Worm (Caenorhabditis elegans) whole organism, L2 larva: Measurements from ENCODE around the gene mig-6.

Experiments
- C34F6.9 ChIP-seq: fragments of 150-350 bp; optimal IDR thresholded peaks from 2 replicates; lab custom pipeline; 2014; ENCODE audit warnings: missing biosample characterization, missing genetic modification characterization
- F13H6.1 ChIP-seq: sonication (generic microtip); optimal IDR thresholded peaks from 2 replicates; lab custom pipeline; 2016; ENCODE audit warnings: missing genetic modification characterization, missing compliant biosample characterization
- R02D3.7 ChIP-seq: fragments of 150-350 bp; optimal IDR thresholded peaks from 2 replicates; lab custom pipeline; 2014; ENCODE audit warnings: missing biosample characterization, missing genetic modification characterization
- Y55F3AM.14 ChIP-seq: fragments of 200-800 bp; sonication (Bioruptor generic); optimal IDR thresholded peaks from 2 replicates; lab custom pipeline; 2018; ENCODE audit warnings: mild to moderate bottlenecking, missing genetic modification characterization, missing compliant biosample characterization
- ZK546.5 ChIP-seq: sonication (generic microtip); optimal IDR thresholded peaks from 2 replicates; lab custom pipeline; 2017; ENCODE audit warnings: missing biosample characterization, missing genetic modification characterization
- alr-1 ChIP-seq: fragments of 150-350 bp; optimal IDR thresholded peaks from 2 replicates; lab custom pipeline; 2014; ENCODE audit warnings: missing biosample characterization, missing genetic modification characterization
- aly-2 ChIP-seq: fragments of 150-350 bp; optimal IDR thresholded peaks from 2 replicates; lab custom pipeline; 2014; ENCODE audit warnings: missing biosample characterization, missing genetic modification characterization
- ama-1 ChIP-seq: fragments of 150-350 bp; optimal IDR thresholded peaks from 2 replicates; lab custom pipeline; 2018; ENCODE audit warnings: inconsistent platforms
- blmp-1 ChIP-seq: sonication (generic microtip); optimal IDR thresholded peaks from 2 replicates; lab custom pipeline; 2017; ENCODE audit warnings: missing genetic modification characterization, mild to moderate bottlenecking, missing compliant biosample characterization, antibody characterized with exemption, moderate library complexity; ENCODE audit not compliant: insufficient read depth
- ceh-16 ChIP-seq: fragments of 150-350 bp; optimal IDR thresholded peaks from 2 replicates; lab custom pipeline; 2014; ENCODE audit warnings: missing biosample characterization, missing genetic modification characterization
- crh-2 ChIP-seq: sonication (generic microtip); optimal IDR thresholded peaks from 2 replicates; lab custom pipeline; 2017; ENCODE audit warnings: missing biosample characterization, missing genetic modification characterization
- dmd-4 ChIP-seq: sonication (generic microtip); optimal IDR thresholded peaks from 2 replicates; lab custom pipeline; 2017; ENCODE audit warnings: missing biosample characterization, missing genetic modification characterization
- egl-27 ChIP-seq: sonication (generic microtip); optimal IDR thresholded peaks from 3 replicates; lab custom pipeline; 2017; ENCODE audit warnings: missing biosample characterization, missing genetic modification reagents, missing genetic modification characterization
- elt-1 ChIP-seq: fragments of 150-350 bp; optimal IDR thresholded peaks from 2 replicates; lab custom pipeline; 2014; ENCODE audit warnings: missing biosample characterization, missing genetic modification characterization
- elt-3 ChIP-seq: sonication (generic microtip); optimal IDR thresholded peaks from 2 replicates; lab custom pipeline; 2017; ENCODE audit warnings: missing biosample characterization, missing genetic modification characterization
- fos-1 ChIP-seq: fragments of 150-350 bp; optimal IDR thresholded peaks from 2 replicates; lab custom pipeline; 2014; ENCODE audit warnings: missing biosample characterization, missing genetic modification characterization
- gmeb-1 ChIP-seq: fragments of 150-350 bp; optimal IDR thresholded peaks from 2 replicates; lab custom pipeline; 2014; ENCODE audit warnings: missing biosample characterization, missing genetic modification characterization
- lin-11 ChIP-seq: fragments of 150-350 bp; sonication (generic microtip); optimal IDR thresholded peaks from 2 replicates; lab custom pipeline; 2014; ENCODE audit warnings: missing biosample characterization, missing genetic modification characterization, inconsistent platforms, mixed read lengths
- lin-13 ChIP-seq: fragments of 150-350 bp; optimal IDR thresholded peaks from 2 replicates; lab custom pipeline; 2014; ENCODE audit warnings: missing biosample characterization, missing genetic modification reagents, missing genetic modification characterization
- lsy-2 ChIP-seq, 2 experiments: fragments of 150-350 bp in 1 of 2; sonication (generic microtip) in 1 of 2; optimal IDR thresholded peaks; 2 replicates each; lab custom pipeline; 2014 to 2017; ENCODE audit warnings: missing biosample characterization in 2 of 2, missing genetic modification characterization in 2 of 2
- mab-5 ChIP-seq: fragments of 150-350 bp; optimal IDR thresholded peaks from 2 replicates; lab custom pipeline; 2014; ENCODE audit warnings: missing biosample characterization, missing genetic modification characterization
- mbf-1 ChIP-seq: sonication (generic microtip); optimal IDR thresholded peaks from 2 replicates; lab custom pipeline; 2017; ENCODE audit warnings: missing biosample characterization, missing genetic modification characterization
- mdl-1 ChIP-seq, 2 experiments: fragments of 150-350 bp in 1 of 2; sonication (generic microtip) in 1 of 2; optimal IDR thresholded peaks; 2 replicates each; lab custom pipeline; 2017; ENCODE audit warnings: missing biosample characterization in 2 of 2, missing genetic modification characterization in 2 of 2
- nhr-10 ChIP-seq: sonication (generic microtip); optimal IDR thresholded peaks from 2 replicates; lab custom pipeline; 2017; ENCODE audit warnings: missing biosample characterization, missing genetic modification characterization
- nhr-11 ChIP-seq: fragments of 150-350 bp; optimal IDR thresholded peaks from 2 replicates; lab custom pipeline; 2014; ENCODE audit warnings: missing biosample characterization, missing genetic modification characterization
- nhr-129 ChIP-seq: fragments of 150-350 bp; optimal IDR thresholded peaks from 2 replicates; lab custom pipeline; 2014; ENCODE audit warnings: missing biosample characterization, missing genetic modification characterization
- nhr-21 ChIP-seq: fragments of 150-350 bp; optimal IDR thresholded peaks from 2 replicates; lab custom pipeline; 2014; ENCODE audit warnings: missing biosample characterization, missing genetic modification characterization
- nhr-23 ChIP-seq: fragments of 150-350 bp; optimal IDR thresholded peaks from 2 replicates; lab custom pipeline; 2014; ENCODE audit warnings: missing biosample characterization, missing genetic modification reagents, missing genetic modification characterization
- nhr-237 ChIP-seq: fragments of 150-350 bp; optimal IDR thresholded peaks from 2 replicates; lab custom pipeline; 2014; ENCODE audit warnings: missing biosample characterization, missing genetic modification characterization
- nhr-25 ChIP-seq: fragments of 150-350 bp; sonication (generic microtip); optimal IDR thresholded peaks from 3 replicates; lab custom pipeline; 2014; ENCODE audit warnings: missing biosample characterization, missing genetic modification characterization
- nhr-6 ChIP-seq: fragments of 150-350 bp; optimal IDR thresholded peaks from 2 replicates; lab custom pipeline; 2014; ENCODE audit warnings: missing biosample characterization, missing genetic modification characterization
- nhr-77 ChIP-seq: fragments of 150-350 bp; optimal IDR thresholded peaks from 2 replicates; lab custom pipeline; 2014; ENCODE audit warnings: missing biosample characterization, missing genetic modification characterization
- sem-4 ChIP-seq: fragments of 150-350 bp; optimal IDR thresholded peaks from 2 replicates; lab custom pipeline; 2014; ENCODE audit warnings: missing biosample characterization, missing genetic modification reagents, missing genetic modification characterization
- skn-1 ChIP-seq: sonication (generic microtip); optimal IDR thresholded peaks from 2 replicates; lab custom pipeline; 2017; ENCODE audit warnings: missing biosample characterization, missing genetic modification characterization
- sma-3 ChIP-seq: sonication (generic microtip); optimal IDR thresholded peaks from 2 replicates; lab custom pipeline; 2016; ENCODE audit warnings: missing genetic modification reagents, missing genetic modification characterization, missing compliant biosample characterization
- sma-9 ChIP-seq, 2 experiments: fragments of 150-350 bp in 1 of 2; sonication (generic microtip) in 1 of 2; optimal IDR thresholded peaks; 2 replicates each; lab custom pipeline; 2014 to 2016; ENCODE audit warnings: missing genetic modification characterization in 2 of 2, mild to moderate bottlenecking in 1 of 2, missing biosample characterization in 1 of 2, missing compliant biosample characterization in 1 of 2, missing genetic modification reagents in 1 of 2, moderate library complexity in 1 of 2
- unc-39 ChIP-seq: fragments of 150-350 bp; optimal IDR thresholded peaks from 2 replicates; lab custom pipeline; 2014; ENCODE audit warnings: missing biosample characterization, missing genetic modification characterization
- unc-55 ChIP-seq: fragments of 150-350 bp; sonication (generic microtip); optimal IDR thresholded peaks from 3 replicates; lab custom pipeline; 2014; ENCODE audit warnings: missing biosample characterization, missing genetic modification reagents, missing genetic modification characterization
- unc-62 ChIP-seq: fragments of 150-350 bp; optimal IDR thresholded peaks from 2 replicates; lab custom pipeline; 2014; ENCODE audit warnings: missing biosample characterization, missing genetic modification reagents, missing genetic modification characterization
- zag-1 ChIP-seq: fragments of 150-350 bp; optimal IDR thresholded peaks from 2 replicates; lab custom pipeline; 2014; ENCODE audit warnings: missing biosample characterization, missing genetic modification characterization
- ztf-1 ChIP-seq: fragments of 200-800 bp; sonication (Bioruptor generic); conservative IDR thresholded peaks from 2 replicates; pipeline ENCODE4 v1.3.6; 2022; ENCODE audit warnings: missing genetic modification characterization, missing compliant biosample characterization
- ztf-11 ChIP-seq: sonication (generic microtip); optimal IDR thresholded peaks from 2 replicates; lab custom pipeline; 2017; ENCODE audit warnings: missing biosample characterization, missing genetic modification characterization
- ztf-4 ChIP-seq: fragments of 150-350 bp; optimal IDR thresholded peaks from 2 replicates; lab custom pipeline; 2014; ENCODE audit warnings: missing biosample characterization, missing genetic modification characterization

mig-6 gene

ce11 chrV:7848251-7848650 lies 21.2 kb downstream of the mig-6 start:
- TF ChIP-seq elt-1 (tag; lab: Kevin White, UChicago) (no peak), nhr-25 (tag; lab: Kevin White, UChicago) (no peak), ztf-1 (GFP tag; lab: Robert Waterston, UW) (no peak), ama-1 (lab: Kevin White, UChicago) (no peak), lin-13 (GFP tag; lab: Kevin White, UChicago) (no peak), nhr-77 (tag; lab: Kevin White, UChicago) (no peak), sma-3 (GFP tag; lab: Kevin White, UChicago) (no peak), Y55F3AM.14 (GFP tag; lab: Kevin White, UChicago) (no peak), mbf-1 (tag; lab: Kevin White, UChicago) (no peak), ZK546.5 (no peak), zag-1 (no peak), mdl-1 (tag; optimal IDR thresholded peaks at IDR 0.05; lab: Kevin White, UChicago) (peak in 1 of 2 experiments; percentile 16), F13H6.1 (tag; lab: Kevin White, UChicago) (peak; percentile 32), nhr-21 (no peak), fos-1 (peak; percentile 9), nhr-237 (no peak), nhr-11 (tag; lab: Kevin White, UChicago) (no peak), lsy-2 (tag; optimal IDR thresholded peaks at IDR 0.05; lab: Kevin White, UChicago) (no peak), nhr-129 (tag; lab: Kevin White, UChicago) (peak; percentile 44), C34F6.9 (tag; lab: Kevin White, UChicago) (peak; percentile 10), ztf-11 (tag; lab: Kevin White, UChicago) (no peak), crh-2 (no peak)

ce11 chrV:7852078-7852477 lies 25.1 kb downstream of the mig-6 start:
- TF ChIP-seq alr-1 (tag; lab: Kevin White, UChicago) (no peak), nhr-6 (tag; lab: Kevin White, UChicago) (no peak), mab-5 (tag; lab: Kevin White, UChicago) (no peak), nhr-11 (tag; lab: Kevin White, UChicago) (no peak), F13H6.1 (tag; lab: Kevin White, UChicago) (no peak), nhr-25 (tag; lab: Kevin White, UChicago) (no peak), nhr-237 (no peak), sma-9 (GFP tag; optimal IDR thresholded peaks at IDR 0.05; lab: Kevin White, UChicago) (no peak), sma-9 (tag; optimal IDR thresholded peaks at IDR 0.05; lab: Kevin White, UChicago) (no peak), unc-55 (no peak), mdl-1 (tag; optimal IDR thresholded peaks at IDR 0.05; lab: Kevin White, UChicago) (no peak), crh-2 (no peak), sma-3 (GFP tag; lab: Kevin White, UChicago) (no peak)

- no peak for TF ChIP-seq elt-1 (tag; lab: Kevin White, UChicago)
- no peak for TF ChIP-seq blmp-1 (tag; lab: Kevin White, UChicago)
- TF ChIP-seq unc-62 (GFP tag; lab: Kevin White, UChicago): no peak
- peak; percentile 7 for TF ChIP-seq C34F6.9 (tag; lab: Kevin White, UChicago)
- peak; percentile 8 for TF ChIP-seq unc-55
These were observed 26.9 kb downstream of the mig-6 start for ce11 chrV:7853900-7854299.

- TF ChIP-seq ztf-1 (GFP tag; lab: Robert Waterston, UW): no peak
- TF ChIP-seq ztf-11 (tag; lab: Kevin White, UChicago): no peak
- TF ChIP-seq elt-3 (tag; lab: Kevin White, UChicago): no peak
- TF ChIP-seq alr-1 (tag; lab: Kevin White, UChicago): no peak
- peak; percentile 56 for TF ChIP-seq nhr-6 (tag; lab: Kevin White, UChicago)
- TF ChIP-seq dmd-4 (tag; lab: Kevin White, UChicago): no peak
- peak; percentile 31 for TF ChIP-seq ztf-4 (tag; lab: Kevin White, UChicago)
- TF ChIP-seq aly-2 (tag; lab: Kevin White, UChicago): no peak
- no peak for TF ChIP-seq nhr-10
- no peak for TF ChIP-seq nhr-237
- peak; percentile 95 for TF ChIP-seq lin-11 (tag; lab: Kevin White, UChicago)
- TF ChIP-seq ZK546.5: no peak
- no peak for TF ChIP-seq unc-39
- TF ChIP-seq ceh-16 (tag; lab: Kevin White, UChicago): no peak
- TF ChIP-seq fos-1: peak; percentile 85
- TF ChIP-seq mbf-1 (tag; lab: Kevin White, UChicago): no peak
- peak; percentile 86 for TF ChIP-seq C34F6.9 (tag; lab: Kevin White, UChicago)
- no peak for TF ChIP-seq nhr-23 (tag; lab: Kevin White, UChicago)
- no peak for TF ChIP-seq zag-1
- TF ChIP-seq sma-3 (GFP tag; lab: Kevin White, UChicago): peak; percentile 63
- no peak for TF ChIP-seq Y55F3AM.14 (GFP tag; lab: Kevin White, UChicago)
- peak; percentile 71 for TF ChIP-seq egl-27 (tag; lab: Kevin White, UChicago)
- TF ChIP-seq unc-55: peak; percentile 81
- TF ChIP-seq sem-4 (tag; lab: Kevin White, UChicago): peak; percentile 45
- peak; percentile 99 for TF ChIP-seq crh-2
- peak; percentile 90 for TF ChIP-seq sma-9 (GFP tag; optimal IDR thresholded peaks at IDR 0.05; lab: Kevin White, UChicago)
- TF ChIP-seq sma-9 (tag; optimal IDR thresholded peaks at IDR 0.05; lab: Kevin White, UChicago): no peak
- peak in 1 of 2 experiments; percentile 58 for TF ChIP-seq mdl-1 (tag; optimal IDR thresholded peaks at IDR 0.05; lab: Kevin White, UChicago)
- TF ChIP-seq nhr-25 (tag; lab: Kevin White, UChicago): peak; percentile 59
- TF ChIP-seq skn-1: peak; percentile 80
- no peak for TF ChIP-seq mab-5 (tag; lab: Kevin White, UChicago)
- no peak for TF ChIP-seq R02D3.7 (tag; lab: Kevin White, UChicago)
- TF ChIP-seq ama-1 (lab: Kevin White, UChicago): peak; percentile 29
- TF ChIP-seq lsy-2 (tag; optimal IDR thresholded peaks at IDR 0.05; lab: Kevin White, UChicago): peak; percentile 0 to 83
- TF ChIP-seq gmeb-1 (tag; lab: Kevin White, UChicago): peak; percentile 74
- no peak for TF ChIP-seq nhr-77 (tag; lab: Kevin White, UChicago)
These were observed 27.6 kb downstream of the mig-6 start, which contains the start of the genes C37C3.9 and C37C3.18 for ce11 chrV:7854603-7855002. Gene C37C3.9 (minus strand): TSS chrV:7854700. Gene C37C3.18 (plus strand): TSS chrV:7854993.
